Worm (Caenorhabditis elegans): ENCODE data around the gene Y32G9A.12.
A peak's percentile ranks its signal among the peaks of the same experiment; 100 is the strongest.

The Y32G9A.12 gene

DNA sequence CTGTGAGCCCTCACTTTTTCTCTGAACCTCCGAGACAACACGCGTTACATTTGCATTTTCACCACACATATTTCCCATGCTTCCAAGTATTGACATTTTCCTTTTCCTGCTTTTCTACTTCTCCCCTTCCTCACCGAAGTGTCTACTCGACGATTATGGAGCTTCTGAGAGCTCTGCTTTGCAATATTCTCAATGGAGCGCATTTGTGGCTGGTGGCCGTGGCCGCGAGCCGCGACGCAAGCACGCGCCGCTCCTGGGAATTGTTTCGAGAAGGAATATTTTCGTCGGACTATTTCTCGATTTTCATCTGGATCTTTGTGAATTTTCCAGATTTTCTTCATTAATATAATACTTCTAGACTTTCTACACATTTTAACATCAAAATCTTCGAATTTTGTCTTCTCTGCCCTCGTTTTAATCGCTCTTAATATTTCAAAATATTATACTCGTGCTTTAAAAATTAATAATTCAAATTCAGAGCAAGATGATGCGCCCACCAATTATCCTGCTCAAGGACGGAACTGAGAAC is 48.2 kb downstream of the Y32G9A.12 start, which contains the start of the genes T10B5.4 and cct-7 (continued):
- 0 out of 2 replicates have a peak, but pooled peaks have one; percentile 23 for TF ChIP-seq hmg-20 (GFP tag; IDR thresholded peaks at IDR 0.05)
- 0 out of 2 replicates have a peak, but pooled peaks have one; percentile 37 for TF ChIP-seq bed-2 (GFP tag; IDR thresholded peaks at IDR 0.05)
- peak; percentile 1 for TF ChIP-seq nhr-90 (tag; optimal IDR thresholded peaks at IDR 0.05)
- TF ChIP-seq mcd-1 (GFP tag; IDR thresholded peaks at IDR 0.05) = peak; percentile 97
- TF ChIP-seq Y95B8A.8 (GFP tag; IDR thresholded peaks at IDR 0.05) = no peak
- TF ChIP-seq lsl-1 (GFP tag; optimal IDR thresholded peaks at IDR 0.05) = peak; percentile 65
- no peak for TF ChIP-seq ccch-3 (GFP tag; optimal IDR thresholded peaks at IDR 0.05)
- TF ChIP-seq Y79H2A.3 (GFP tag; conservative IDR thresholded peaks at IDR 0.05) = no peak
- TF ChIP-seq unc-130 (GFP tag; optimal IDR thresholded peaks at IDR 0.05) = peak; percentile 80
- TF ChIP-seq B0019.2 (GFP tag; conservative IDR thresholded peaks at IDR 0.05) = peak; percentile 75
- TF ChIP-seq ceh-100 (GFP tag; IDR thresholded peaks at IDR 0.05) = peak; percentile 86
- TF ChIP-seq ztf-25 (GFP tag; IDR thresholded peaks at IDR 0.05) = peak; percentile 90
- no peak for TF ChIP-seq lag-1 (GFP tag; IDR thresholded peaks at IDR 0.05)
- TF ChIP-seq lin-54 (GFP tag; optimal IDR thresholded peaks at IDR 0.05) = peak; percentile 79
- TF ChIP-seq rpc-1 (optimal IDR thresholded peaks at IDR 0.05) = no peak
- no peak for TF ChIP-seq rpc-1 (tag; optimal IDR thresholded peaks at IDR 0.05)
- no peak for TF ChIP-seq ztf-22 (GFP tag; optimal IDR thresholded peaks at IDR 0.05)
- peak; percentile 59 for TF ChIP-seq madf-6 (GFP tag; IDR thresholded peaks at IDR 0.05)
- TF ChIP-seq egl-44 (GFP tag; IDR thresholded peaks at IDR 0.05) = peak; percentile 68; the same call in 1 of the 2 replicates
- no peak for TF ChIP-seq xnd-1 (tag; optimal IDR thresholded peaks at IDR 0.05)
- TF ChIP-seq ets-4 (GFP tag; optimal IDR thresholded peaks at IDR 0.05) = no peak
- peak; percentile 69; the same call in 1 of the 2 replicates for TF ChIP-seq lin-26 (GFP tag; IDR thresholded peaks at IDR 0.05)
- TF ChIP-seq chd-7 (tag; optimal IDR thresholded peaks at IDR 0.05) = peak; percentile 63
- TF ChIP-seq ceh-40 (GFP tag; IDR thresholded peaks at IDR 0.05) = no peak
- peak; percentile 79 for TF ChIP-seq ekl-4 (GFP tag; IDR thresholded peaks at IDR 0.05)
- no peak for TF ChIP-seq B0261.1 (tag; optimal IDR thresholded peaks at IDR 0.05)
- peak; percentile 53 for TF ChIP-seq efl-1 (GFP tag; optimal IDR thresholded peaks at IDR 0.05)
- peak; percentile 85 for TF ChIP-seq aptf-2 (GFP tag; conservative IDR thresholded peaks at IDR 0.05)
- peak; percentile 99 for TF ChIP-seq madf-3 (GFP tag; IDR thresholded peaks at IDR 0.05)
- peak; percentile 13 for TF ChIP-seq repo-1 (tag; optimal IDR thresholded peaks at IDR 0.05)
- no peak for TF ChIP-seq mel-28 (tag; optimal IDR thresholded peaks at IDR 0.05; ENCODE audit: borderline replicate concordance)
- peak; percentile 83 for TF ChIP-seq Y67H2A.10 (GFP tag; conservative IDR thresholded peaks at IDR 0.05)
- TF ChIP-seq snpc-1.1 (tag; optimal IDR thresholded peaks at IDR 0.05; ENCODE audit: insufficient read depth) = no peak
- TF ChIP-seq dpff-1 (tag; optimal IDR thresholded peaks at IDR 0.05) = no peak
- no peak for TF ChIP-seq ama-1 (optimal IDR thresholded peaks at IDR 0.05)
- no peak for TF ChIP-seq ama-1 (GFP tag; optimal IDR thresholded peaks at IDR 0.05)
- TF ChIP-seq madf-10 (tag; optimal IDR thresholded peaks at IDR 0.05) = peak; percentile 59
- peak; percentile 55 for TF ChIP-seq B0035.1 (tag; optimal IDR thresholded peaks at IDR 0.05)
- TF ChIP-seq snpc-4 (GFP tag; optimal IDR thresholded peaks at IDR 0.05) = peak; percentile 59
- TF ChIP-seq snpc-4 (tag; optimal IDR thresholded peaks at IDR 0.05) = peak; percentile 60 to 75 (median 65)
- TF ChIP-seq egrh-3 (GFP tag; IDR thresholded peaks at IDR 0.05) = peak; percentile 72
- no peak for TF ChIP-seq rec-8 (tag; optimal IDR thresholded peaks at IDR 0.05)
- TF ChIP-seq him-1 (tag; optimal IDR thresholded peaks at IDR 0.05) = no peak
- 0 out of 2 replicates have a peak, but pooled peaks have one; percentile 80 for TF ChIP-seq F37B4.10 (GFP tag; IDR thresholded peaks at IDR 0.05)
- TF ChIP-seq ztf-28 (GFP tag; IDR thresholded peaks at IDR 0.05) = peak; percentile 73; the same call in 1 of the 2 replicates
- peak; percentile 79 for TF ChIP-seq pbrm-1 (GFP tag; IDR thresholded peaks at IDR 0.05)
- TF ChIP-seq let-607 (tag; optimal IDR thresholded peaks at IDR 0.05) = peak; percentile 42 to 66
- TF ChIP-seq nfyb-1 (GFP tag; IDR thresholded peaks at IDR 0.05) = 0 out of 2 replicates have a peak, but pooled peaks have one; percentile 21

Data from whole organism, young adult.